Worm (Caenorhabditis elegans) whole organism, L4 larva: ENCODE measurements around the gene F35G2.3.
A peak's percentile ranks its signal among the peaks of the same experiment; 100 is the strongest.

ENCODE experiments used
- F10B5.3 ChIP-seq: sonication (generic microtip); optimal IDR thresholded peaks from 2 replicates; lab custom pipeline; 2016; ENCODE audit warnings: mild to moderate bottlenecking, missing genetic modification characterization, missing compliant biosample characterization
- F26F4.8 ChIP-seq: fragments of 200-800 bp; sonication (Bioruptor generic); conservative IDR thresholded peaks from 2 replicates; pipeline ENCODE4 v1.3.6; 2022; ENCODE audit warnings: missing genetic modification characterization, missing compliant biosample characterization
- F44E2.7 ChIP-seq: fragments of 200-800 bp; sonication (Bioruptor generic); IDR thresholded peaks from 2 replicates; pipeline ENCODE4 v2.1.2; 2022; ENCODE audit warnings: missing genetic modification characterization, missing compliant biosample characterization
- F49E8.2 ChIP-seq: sonication (generic microtip); optimal IDR thresholded peaks from 2 replicates; lab custom pipeline; 2016; ENCODE audit warnings: missing compliant biosample characterization, mild to moderate bottlenecking, missing genetic modification characterization, borderline replicate concordance
- R02D3.7 ChIP-seq: fragments of 150-350 bp; sonication (generic microtip); optimal IDR thresholded peaks from 3 replicates; lab custom pipeline; 2014; ENCODE audit warnings: missing biosample characterization, missing genetic modification characterization
- T20F7.1 ChIP-seq: fragments of 200-800 bp; sonication (Bioruptor generic); optimal IDR thresholded peaks from 2 replicates; lab custom pipeline; 2018; ENCODE audit warnings: mild to moderate bottlenecking, missing genetic modification characterization, missing compliant biosample characterization
- Y48G9A.11 ChIP-seq: fragments of 200-800 bp; sonication (Bioruptor generic); IDR thresholded peaks from 2 replicates; pipeline ENCODE4 v1.3.6; 2022; ENCODE audit warnings: missing genetic modification reagents, missing genetic modification characterization, missing compliant biosample characterization
- Y5F2A.4 ChIP-seq: fragments of 200-800 bp; sonication (Bioruptor generic); optimal IDR thresholded peaks from 2 replicates; lab custom pipeline; 2018; ENCODE audit warnings: mild to moderate bottlenecking, missing genetic modification characterization, missing compliant biosample characterization
- ZK337.2 ChIP-seq: fragments of 200-800 bp; sonication (Bioruptor generic); IDR thresholded peaks from 2 replicates; pipeline ENCODE4 v1.3.6; 2022; ENCODE audit warnings: missing genetic modification reagents, missing genetic modification characterization, missing compliant biosample characterization
- aha-1 ChIP-seq: fragments of 150-350 bp; peaks from one replicate; lab custom pipeline; 2014; ENCODE audit warnings: missing biosample characterization, missing genetic modification characterization
- arid-1 ChIP-seq: fragments of 200-800 bp; sonication (Bioruptor generic); conservative IDR thresholded peaks from 2 replicates; pipeline ENCODE4 v1.3.6; 2022; ENCODE audit warnings: missing genetic modification reagents, missing genetic modification characterization, missing compliant biosample characterization
- ceh-20 ChIP-seq: fragments of 200-800 bp; sonication (Bioruptor generic); IDR thresholded peaks from 2 replicates; pipeline ENCODE4 v1.3.6; 2022; ENCODE audit warnings: missing genetic modification reagents, missing genetic modification characterization, missing compliant biosample characterization
- daf-12 ChIP-seq: fragments of 150-350 bp; optimal IDR thresholded peaks from 2 replicates; lab custom pipeline; 2014; ENCODE audit warnings: missing biosample characterization, missing genetic modification reagents, missing genetic modification characterization
- daf-16 ChIP-seq, 3 experiments: sonication (generic microtip); optimal IDR thresholded peaks; 2 replicates each; lab custom pipeline; 2016 to 2017; ENCODE audit warnings: missing genetic modification characterization in 3 of 3, missing genetic modification reagents in 3 of 3, mild to moderate bottlenecking in 2 of 3, missing compliant biosample characterization in 2 of 3, missing biosample characterization in 1 of 3, moderate library complexity in 1 of 3
- dmd-6 ChIP-seq: fragments of 200-800 bp; sonication (Bioruptor generic); IDR thresholded peaks from 2 replicates; pipeline ENCODE4 v1.3.6; 2022; ENCODE audit warnings: missing genetic modification reagents, missing genetic modification characterization, missing compliant biosample characterization
- dpl-1 ChIP-seq: fragments of 150-350 bp; optimal IDR thresholded peaks from 2 replicates; lab custom pipeline; 2014; ENCODE audit warnings: missing biosample characterization, missing genetic modification reagents, missing genetic modification characterization
- dve-1 ChIP-seq: sonication (generic microtip); optimal IDR thresholded peaks from 2 replicates; lab custom pipeline; 2017; ENCODE audit warnings: antibody characterized with exemption, mild to moderate bottlenecking, missing genetic modification characterization, missing compliant biosample characterization; ENCODE audit not compliant: insufficient read depth
- fkh-10 ChIP-seq: fragments of 150-350 bp; optimal IDR thresholded peaks from 2 replicates; lab custom pipeline; 2014; ENCODE audit warnings: missing biosample characterization, missing genetic modification reagents, missing genetic modification characterization
- gei-8 ChIP-seq: fragments of 200-800 bp; sonication (Bioruptor generic); optimal IDR thresholded peaks from 2 replicates; lab custom pipeline; 2018; ENCODE audit warnings: mild to moderate bottlenecking, missing genetic modification characterization, missing compliant biosample characterization
- hlh-11 ChIP-seq: fragments of 200-800 bp; sonication (Bioruptor generic); optimal IDR thresholded peaks from 2 replicates; lab custom pipeline; 2018; ENCODE audit warnings: mild to moderate bottlenecking, missing genetic modification characterization, missing compliant biosample characterization
- hlh-30 ChIP-seq: sonication (generic microtip); optimal IDR thresholded peaks from 2 replicates; lab custom pipeline; 2017; ENCODE audit warnings: antibody characterized with exemption, mild to moderate bottlenecking, missing genetic modification characterization, missing compliant biosample characterization; ENCODE audit not compliant: insufficient read depth
- lin-15B ChIP-seq: fragments of 150-350 bp; sonication (generic microtip); optimal IDR thresholded peaks from 3 replicates; lab custom pipeline; 2014; ENCODE audit warnings: missing biosample characterization, missing genetic modification characterization
- lin-38 ChIP-seq: fragments of 200-800 bp; sonication (Bioruptor generic); IDR thresholded peaks from 2 replicates; pipeline ENCODE4 v1.3.6; 2022; ENCODE audit warnings: missing genetic modification reagents, missing genetic modification characterization, missing compliant biosample characterization
- lir-3 ChIP-seq: sonication (generic microtip); optimal IDR thresholded peaks from 2 replicates; lab custom pipeline; 2016; ENCODE audit warnings: mild to moderate bottlenecking, missing genetic modification characterization, missing compliant biosample characterization
- lsy-2 ChIP-seq, 2 experiments: fragments of 150-350 bp in 1 of 2; sonication (generic microtip) in 1 of 2; optimal IDR thresholded peaks; 2 replicates each; lab custom pipeline; 2014 to 2017; ENCODE audit warnings: missing biosample characterization in 2 of 2, missing genetic modification characterization in 2 of 2
- mdl-1 ChIP-seq, 2 experiments: fragments of 150-350 bp in 1 of 2; sonication (generic microtip) in 1 of 2; optimal IDR thresholded peaks; 2 replicates each; lab custom pipeline; 2014 to 2017; ENCODE audit warnings: missing biosample characterization in 2 of 2, missing genetic modification characterization in 2 of 2
- mep-1 ChIP-seq: fragments of 150-350 bp; sonication (generic microtip); optimal IDR thresholded peaks from 3 replicates; lab custom pipeline; 2014; ENCODE audit warnings: missing biosample characterization, missing genetic modification characterization
- mes-2 ChIP-seq: sonication (generic microtip); optimal IDR thresholded peaks from 2 replicates; lab custom pipeline; 2016; ENCODE audit warnings: missing genotype, mild to moderate bottlenecking, missing genetic modification characterization, missing compliant biosample characterization; ENCODE audit not compliant: poor library complexity, severe bottlenecking
- mxl-2 ChIP-seq: fragments of 200-800 bp; sonication (Bioruptor generic); conservative IDR thresholded peaks from 2 replicates; pipeline ENCODE4 v1.3.6; 2022; ENCODE audit warnings: missing genetic modification reagents, missing genetic modification characterization, missing compliant biosample characterization
- nhr-28 ChIP-seq: fragments of 150-350 bp; optimal IDR thresholded peaks from 2 replicates; lab custom pipeline; 2014; ENCODE audit warnings: missing biosample characterization, missing genetic modification characterization
- nhr-42 ChIP-seq: fragments of 200-800 bp; sonication (Bioruptor generic); IDR thresholded peaks from 2 replicates; pipeline ENCODE4 v1.3.6; 2022; ENCODE audit warnings: missing genetic modification characterization, missing compliant biosample characterization
- nhr-77 ChIP-seq: fragments of 150-350 bp; optimal IDR thresholded peaks from 2 replicates; lab custom pipeline; 2014; ENCODE audit warnings: missing biosample characterization, missing genetic modification characterization
- pqm-1 ChIP-seq: sonication (generic microtip); optimal IDR thresholded peaks from 2 replicates; lab custom pipeline; 2017; ENCODE audit warnings: missing biosample characterization, missing genetic modification characterization
- saeg-2 ChIP-seq: fragments of 200-800 bp; sonication (Bioruptor generic); IDR thresholded peaks from 2 replicates; pipeline ENCODE4 v1.3.6; 2022; ENCODE audit warnings: missing genetic modification reagents, missing genetic modification characterization, missing compliant biosample characterization
- skn-1 ChIP-seq: fragments of 150-350 bp; optimal IDR thresholded peaks from 2 replicates; lab custom pipeline; 2014; ENCODE audit warnings: missing biosample characterization, missing genetic modification characterization
- snpc-4 ChIP-seq: fragments of 150-350 bp; optimal IDR thresholded peaks from 2 replicates; lab custom pipeline; 2014; ENCODE audit warnings: missing biosample characterization, missing genetic modification characterization
- spr-1 ChIP-seq: sonication (generic microtip); optimal IDR thresholded peaks from 2 replicates; lab custom pipeline; 2016; ENCODE audit warnings: mild to moderate bottlenecking, missing genetic modification characterization, missing compliant biosample characterization
- tra-1 ChIP-seq: fragments of 200-800 bp; sonication (Bioruptor generic); IDR thresholded peaks from 2 replicates; pipeline ENCODE4 v1.3.6; 2022; ENCODE audit warnings: missing genetic modification reagents, missing genetic modification characterization, missing compliant biosample characterization
- zfp-2 ChIP-seq: sonication (generic microtip); optimal IDR thresholded peaks from 2 replicates; lab custom pipeline; 2016; ENCODE audit warnings: mild to moderate bottlenecking, missing genetic modification characterization, missing compliant biosample characterization
- ztf-7 ChIP-seq: fragments of 150-350 bp; optimal IDR thresholded peaks from 2 replicates; lab custom pipeline; 2014; ENCODE audit warnings: missing biosample characterization, missing genetic modification characterization

F35G2.3 gene

ce11 chrIV:12208984-12209676 is at the start of gene F35G2.3, which contains the start of gene marb-1:
Gene F35G2.3, plus strand, starts transcription at chrIV:12209626.
Gene marb-1, minus strand, starts transcription at chrIV:12209010.
- TF ChIP-seq T20F7.1 (peak; percentile 97), nhr-77 (tag; lab: Kevin White, UChicago) (peak; percentile 46), lir-3 (tag; lab: Kevin White, UChicago) (no peak), daf-16 (GFP tag; optimal IDR thresholded peaks at IDR 0.05; lab: Kevin White, UChicago) (no peak), daf-16 (tag; optimal IDR thresholded peaks at IDR 0.05; lab: Kevin White, UChicago) (peak; percentile 41), Y48G9A.11 (GFP tag; lab: Robert Waterston, UW) (peak; percentile 98), mep-1 (peak; percentile 25), saeg-2 (no peak), mxl-2 (no peak), lsy-2 (tag; optimal IDR thresholded peaks at IDR 0.05; lab: Kevin White, UChicago) (peak in 1 of 2 experiments; percentile 78), F10B5.3 (tag; lab: Kevin White, UChicago) (peak; percentile 13), mes-2 (tag; lab: Kevin White, UChicago) (peak; percentile 64), R02D3.7 (peak; percentile 66), ztf-7 (tag; lab: Kevin White, UChicago) (peak; percentile 57), dve-1 (tag; lab: Kevin White, UChicago) (peak; percentile 46), F44E2.7 (GFP tag; lab: Robert Waterston, UW) (no peak), lin-38 (GFP tag; lab: Robert Waterston, UW) (0 out of 2 replicates have a peak, but pooled peaks have one; percentile 6), ZK337.2 (GFP tag; lab: Robert Waterston, UW) (no peak), arid-1 (GFP tag; lab: Robert Waterston, UW) (no peak), hlh-30 (tag; lab: Kevin White, UChicago) (peak; percentile 40), Y5F2A.4 (GFP tag; lab: Kevin White, UChicago) (no peak), dpl-1 (GFP tag; lab: Kevin White, UChicago) (peak; percentile 92), snpc-4 (tag; lab: Kevin White, UChicago) (no peak), tra-1 (GFP tag; lab: Robert Waterston, UW) (no peak), spr-1 (tag; lab: Kevin White, UChicago) (no peak)

DNA sequence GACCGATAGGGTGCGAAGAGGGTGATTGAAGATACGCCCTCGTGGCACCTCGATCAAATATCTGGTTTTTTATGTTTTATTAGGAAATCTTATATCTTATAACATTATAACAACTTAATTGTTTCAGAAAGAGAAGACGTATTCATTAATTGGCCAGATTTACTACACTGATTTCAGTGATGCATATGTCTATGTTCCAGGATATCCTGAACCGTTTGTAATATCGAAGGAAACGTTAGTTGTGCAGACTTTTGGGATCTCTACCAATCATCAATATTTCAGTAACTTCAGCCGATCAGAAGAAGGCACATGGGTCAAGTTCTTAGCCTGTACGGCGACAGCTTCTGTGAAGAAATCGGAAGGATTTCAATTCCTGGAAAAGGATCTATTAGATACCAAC is 49.0 kb upstream of the F35G2.3 start:
- no peak for TF ChIP-seq daf-12 (tag; lab: Kevin White, UChicago)
- TF ChIP-seq aha-1 (tag; lab: Kevin White, UChicago) = peak; percentile 96

- TF ChIP-seq F49E8.2 (tag; lab: Kevin White, UChicago) (no peak), aha-1 (tag; lab: Kevin White, UChicago) (peak; percentile 94)
Measured at ce11 chrIV:12162732-12163131, 46.7 kb upstream of the F35G2.3 start.

ce11 chrIV:12165432-12166078 is 43.9 kb upstream of the F35G2.3 start:
- TF ChIP-seq ztf-7 (tag; lab: Kevin White, UChicago) (no peak), zfp-2 (tag; lab: Kevin White, UChicago) (no peak), daf-12 (tag; lab: Kevin White, UChicago) (no peak), F26F4.8 (no peak), pqm-1 (tag; lab: Kevin White, UChicago) (peak; percentile 13), aha-1 (tag; lab: Kevin White, UChicago) (peak; percentile 55), lir-3 (tag; lab: Kevin White, UChicago) (no peak), lin-15B (no peak), nhr-28 (tag; lab: Kevin White, UChicago) (peak; percentile 28), saeg-2 (no peak), fkh-10 (GFP tag; lab: Kevin White, UChicago) (no peak), F44E2.7 (GFP tag; lab: Robert Waterston, UW) (no peak), skn-1 (tag; lab: Kevin White, UChicago) (no peak), mdl-1 (tag; optimal IDR thresholded peaks at IDR 0.05; lab: Kevin White, UChicago) (no peak), snpc-4 (tag; lab: Kevin White, UChicago) (no peak), dmd-6 (peak; percentile 24; the same call in 1 of the 2 replicates), dve-1 (tag; lab: Kevin White, UChicago) (no peak), hlh-11 (tag; lab: Kevin White, UChicago) (peak; percentile 5), ceh-20 (GFP tag; lab: Robert Waterston, UW) (no peak), nhr-42 (no peak), gei-8 (GFP tag; lab: Kevin White, UChicago) (no peak), daf-16 (GFP tag; optimal IDR thresholded peaks at IDR 0.05; lab: Kevin White, UChicago) (no peak), daf-16 (tag; optimal IDR thresholded peaks at IDR 0.05; lab: Kevin White, UChicago) (peak; percentile 14)
